Fruit fly (Drosophila melanogaster) whole organism, embryonic: ENCODE data around the gene Gnf1.

Experiments
- Atf-2 ChIP-seq: fragments of 200-800 bp; sonication (Bioruptor generic); optimal IDR thresholded peaks from 2 replicates; lab custom pipeline; 2016; ENCODE audit warnings: missing biosample characterization, missing genetic modification characterization
- Atf3 ChIP-seq: fragments of 200-800 bp; sonication (Bioruptor generic); optimal IDR thresholded peaks from 3 replicates; lab custom pipeline; 2016; ENCODE audit warnings: missing biosample characterization, missing genetic modification characterization
- Awh ChIP-seq: fragments of 200-800 bp; sonication (Bioruptor generic); IDR thresholded peaks from 2 replicates; pipeline ENCODE4, ENCODE4 v1.3.6; 2022; ENCODE audit warnings: missing biosample characterization, missing genetic modification characterization
- BEAF-32 ChIP-seq: fragments of 200-800 bp; sonication (Bioruptor generic); optimal IDR thresholded peaks from 3 replicates; lab custom pipeline; 2017; ENCODE audit warnings: missing biosample characterization, missing genetic modification characterization, mild to moderate bottlenecking, moderate library complexity, missing genetic modification reagents
- CG10209 ChIP-seq: fragments of 200-800 bp; sonication (Bioruptor generic); optimal IDR thresholded peaks from 3 replicates; lab custom pipeline; 2017; ENCODE audit warnings: missing biosample characterization, mild to moderate bottlenecking, missing genetic modification characterization, missing genetic modification reagents
- CG10654 ChIP-seq: fragments of 200-800 bp; sonication (Bioruptor generic); optimal IDR thresholded peaks from 2 replicates; lab custom pipeline; 2016; ENCODE audit warnings: missing biosample characterization, missing genetic modification characterization
- CG10979 ChIP-seq: fragments of 200-800 bp; sonication (Bioruptor generic); optimal IDR thresholded peaks from 2 replicates; lab custom pipeline; 2018; ENCODE audit warnings: missing biosample characterization, mild to moderate bottlenecking, missing genetic modification characterization, moderate library complexity
- CG12104 ChIP-seq: fragments of 200-800 bp; sonication (Bioruptor generic); optimal IDR thresholded peaks from 3 replicates; lab custom pipeline; 2016; ENCODE audit warnings: missing biosample characterization, missing genetic modification characterization
- CG12219 ChIP-seq: fragments of 200-800 bp; sonication (Bioruptor generic); optimal IDR thresholded peaks from 3 replicates; lab custom pipeline; 2018; ENCODE audit warnings: missing biosample characterization, mild to moderate bottlenecking, missing genetic modification characterization
- CG1233 ChIP-seq: fragments of 200-800 bp; sonication (Bioruptor generic); optimal IDR thresholded peaks from 4 replicates; lab custom pipeline; 2018; ENCODE audit warnings: missing biosample characterization, mild to moderate bottlenecking, missing genetic modification characterization
- CG13287 ChIP-seq: fragments of 200-800 bp; sonication (Bioruptor generic); IDR thresholded peaks from 2 replicates; pipeline ENCODE4 v1.3.6; 2022; ENCODE audit warnings: missing biosample characterization, missing genetic modification characterization; ENCODE audit not compliant: partially characterized antibody
- CG13775 ChIP-seq: fragments of 200-800 bp; sonication (Bioruptor generic); optimal IDR thresholded peaks from 3 replicates; lab custom pipeline; 2017; ENCODE audit warnings: missing biosample characterization, mild to moderate bottlenecking, missing genetic modification characterization
- CG13894 ChIP-seq: fragments of 200-800 bp; sonication (Bioruptor generic); optimal IDR thresholded peaks from 3 replicates; lab custom pipeline; 2018; ENCODE audit warnings: missing biosample characterization, mild to moderate bottlenecking, missing genetic modification characterization, moderate library complexity
- CG15073 ChIP-seq: fragments of 200-800 bp; sonication (Bioruptor generic); optimal IDR thresholded peaks from 2 replicates; lab custom pipeline; 2016; ENCODE audit warnings: missing biosample characterization, missing genetic modification characterization
- CG1529 ChIP-seq: fragments of 200-800 bp; sonication (Bioruptor generic); optimal IDR thresholded peaks from 3 replicates; lab custom pipeline; 2018; ENCODE audit warnings: missing biosample characterization, missing genetic modification characterization
- CG15601 ChIP-seq: fragments of 200-800 bp; sonication (Bioruptor generic); optimal IDR thresholded peaks from 3 replicates; lab custom pipeline; 2019; ENCODE audit warnings: missing biosample characterization, mild to moderate bottlenecking, missing genetic modification characterization, moderate library complexity
- CG17361 ChIP-seq: fragments of 200-800 bp; sonication (Bioruptor generic); IDR thresholded peaks from 3 replicates; pipeline ENCODE4 v1.3.6; 2022; ENCODE audit warnings: missing biosample characterization, missing genetic modification characterization
- CG2712 ChIP-seq: fragments of 200-800 bp; optimal IDR thresholded peaks from 3 replicates; lab custom pipeline; 2019; ENCODE audit warnings: missing biosample characterization, mild to moderate bottlenecking, missing genetic modification characterization, moderate library complexity
- CG4360 ChIP-seq: fragments of 200-800 bp; sonication (Bioruptor generic); IDR thresholded peaks from 2 replicates; pipeline ENCODE4 v1.3.6; 2022; ENCODE audit warnings: missing biosample characterization, missing genetic modification characterization
- CG5953 ChIP-seq: fragments of 200-800 bp; sonication (Bioruptor generic); IDR thresholded peaks from 2 replicates; pipeline ENCODE4 v1.3.6; 2022; ENCODE audit warnings: missing biosample characterization, missing genetic modification characterization
- CG6175 ChIP-seq: fragments of 200-800 bp; sonication (Bioruptor generic); IDR thresholded peaks from 3 replicates; pipeline ENCODE4 v1.3.6; 2022; ENCODE audit warnings: missing biosample characterization, missing genetic modification characterization
- CG9932 ChIP-seq: fragments of 200-800 bp; sonication (Bioruptor generic); IDR thresholded peaks from 2 replicates; pipeline ENCODE4 v1.3.6; 2022; ENCODE audit warnings: missing biosample characterization, missing genetic modification characterization
- Camta ChIP-seq: fragments of 200-800 bp; sonication (Bioruptor generic); optimal IDR thresholded peaks from 2 replicates; lab custom pipeline; 2016; ENCODE audit warnings: missing biosample characterization, missing genetic modification characterization
- Chrac-16 ChIP-seq: fragments of 200-800 bp; sonication (Bioruptor generic); optimal IDR thresholded peaks from 3 replicates; lab custom pipeline; 2016; ENCODE audit warnings: missing biosample characterization, missing genetic modification characterization
- CoRest ChIP-seq: fragments of 200-800 bp; sonication (Bioruptor generic); optimal IDR thresholded peaks from 3 replicates; lab custom pipeline; 2018; ENCODE audit warnings: missing biosample characterization, mild to moderate bottlenecking, missing genetic modification characterization, moderate library complexity
- CrebB ChIP-seq: fragments of 200-800 bp; sonication (Bioruptor generic); optimal IDR thresholded peaks from 3 replicates; lab custom pipeline; 2018; ENCODE audit warnings: missing biosample characterization, mild to moderate bottlenecking, missing genetic modification characterization
- D19B ChIP-seq: fragments of 200-800 bp; sonication (Bioruptor generic); optimal IDR thresholded peaks from 2 replicates; lab custom pipeline; 2017; ENCODE audit warnings: missing biosample characterization, mild to moderate bottlenecking, missing genetic modification characterization
- Dip2 ChIP-seq: fragments of 200-800 bp; sonication (Bioruptor generic); IDR thresholded peaks from 2 replicates; pipeline ENCODE4 v1.3.6; 2022; ENCODE audit warnings: missing biosample characterization, missing genetic modification characterization
- E2f1 ChIP-seq: fragments of 200-800 bp; sonication (Bioruptor generic); IDR thresholded peaks from 2 replicates; pipeline ENCODE4 v1.3.6; 2022; ENCODE audit warnings: missing biosample characterization, missing genetic modification characterization
- ERR ChIP-seq: fragments of 200-800 bp; sonication (Bioruptor generic); optimal IDR thresholded peaks from 2 replicates; lab custom pipeline; 2016; ENCODE audit warnings: missing biosample characterization, missing genetic modification characterization
- Eip74EF ChIP-seq, 2 experiments: fragments of 200-800 bp in 1 of 2; fragments of >200 bp in 1 of 2; sonication (Bioruptor generic) in 1 of 2; optimal IDR thresholded peaks; 2 replicates each; lab custom pipeline; 2017 to 2019; ENCODE audit warnings: missing biosample characterization in 2 of 2, missing genetic modification characterization in 2 of 2, mild to moderate bottlenecking in 1 of 2, moderate library complexity in 1 of 2
- Nf-YC ChIP-seq: fragments of 200-800 bp; optimal IDR thresholded peaks from 3 replicates; lab custom pipeline; 2019; ENCODE audit warnings: missing biosample characterization, mild to moderate bottlenecking, missing genetic modification characterization, moderate library complexity
- Optix ChIP-seq: fragments of 200-800 bp; sonication (Bioruptor generic); IDR thresholded peaks from 3 replicates; pipeline ENCODE4 v1.3.6; 2022; ENCODE audit warnings: missing biosample characterization, missing genetic modification characterization
- Sry-β ChIP-seq: fragments of 200-800 bp; sonication (Bioruptor generic); optimal IDR thresholded peaks from 2 replicates; lab custom pipeline; 2018; ENCODE audit warnings: missing biosample characterization, mild to moderate bottlenecking, missing genetic modification characterization, moderate library complexity
- Tbp ChIP-seq: fragments of >200 bp; optimal IDR thresholded peaks from 2 replicates; lab custom pipeline; 2018; ENCODE audit warnings: missing biosample characterization, missing genetic modification characterization
- cato ChIP-seq: fragments of 200-800 bp; sonication (Bioruptor generic); optimal IDR thresholded peaks from 2 replicates; lab custom pipeline; 2016; ENCODE audit warnings: missing biosample characterization, missing genetic modification characterization, borderline replicate concordance
- ci ChIP-seq: fragments of 200-800 bp; sonication (Bioruptor generic); IDR thresholded peaks from 3 replicates; pipeline ENCODE4 v1.3.6; 2022; ENCODE audit warnings: missing biosample characterization, missing genetic modification characterization
- croc ChIP-seq: fragments of 200-800 bp; sonication (Bioruptor generic); conservative IDR thresholded peaks from 3 replicates; pipeline ENCODE4 v1.3.6; 2022; ENCODE audit warnings: missing biosample characterization, missing genetic modification characterization
- cwo ChIP-seq: fragments of 200-800 bp; sonication (Bioruptor generic); optimal IDR thresholded peaks from 3 replicates; lab custom pipeline; 2017; ENCODE audit warnings: missing biosample characterization, missing genetic modification characterization, mild to moderate bottlenecking, moderate library complexity, missing genetic modification reagents
- fu2 ChIP-seq: fragments of 200-800 bp; sonication (Bioruptor generic); optimal IDR thresholded peaks from 2 replicates; lab custom pipeline; 2016; ENCODE audit warnings: missing biosample characterization, missing genetic modification characterization
- gem ChIP-seq: fragments of 200-800 bp; sonication (Bioruptor generic); optimal IDR thresholded peaks from 2 replicates; lab custom pipeline; 2019; ENCODE audit warnings: missing biosample characterization, mild to moderate bottlenecking, missing genetic modification characterization, moderate library complexity
- insv ChIP-seq, 2 experiments: fragments of 200-800 bp; sonication (Bioruptor generic); optimal IDR thresholded peaks; 3 replicates each; lab custom pipeline; 2016 to 2018; ENCODE audit warnings: missing biosample characterization in 2 of 2, missing genetic modification characterization in 2 of 2
- ken ChIP-seq: fragments of 200-800 bp; sonication (Bioruptor generic); IDR thresholded peaks from 3 replicates; pipeline ENCODE4 v1.3.6; 2022; ENCODE audit warnings: missing biosample characterization, missing genetic modification characterization
- lbe ChIP-seq: fragments of 200-800 bp; sonication (Bioruptor generic); optimal IDR thresholded peaks from 2 replicates; lab custom pipeline; 2016; ENCODE audit warnings: missing biosample characterization, mild to moderate bottlenecking, missing genetic modification characterization
- org-1 ChIP-seq: fragments of 200-800 bp; sonication (Bioruptor generic); optimal IDR thresholded peaks from 2 replicates; lab custom pipeline; 2017; ENCODE audit warnings: missing biosample characterization, missing genetic modification characterization
- otp ChIP-seq: fragments of 200-800 bp; sonication (Bioruptor generic); IDR thresholded peaks from 3 replicates; pipeline ENCODE4, ENCODE4 v1.3.6; 2022; ENCODE audit warnings: missing biosample characterization, missing genetic modification characterization
- phol ChIP-seq: fragments of 200-800 bp; sonication (Bioruptor generic); optimal IDR thresholded peaks from 3 replicates; lab custom pipeline; 2018; ENCODE audit warnings: missing biosample characterization, mild to moderate bottlenecking, missing genetic modification characterization, moderate library complexity
- seq ChIP-seq: fragments of 200-800 bp; sonication (Bioruptor generic); IDR thresholded peaks from 2 replicates; pipeline ENCODE4 v1.3.6; 2022; ENCODE audit warnings: missing biosample characterization, missing genetic modification characterization
- sug ChIP-seq: fragments of 200-800 bp; optimal IDR thresholded peaks from 2 replicates; lab custom pipeline; 2019; ENCODE audit warnings: missing biosample characterization, mild to moderate bottlenecking, missing genetic modification characterization, moderate library complexity
- twi ChIP-seq: fragments of 200-800 bp; optimal IDR thresholded peaks from 2 replicates; lab custom pipeline; 2019; ENCODE audit warnings: missing biosample characterization, mild to moderate bottlenecking, missing genetic modification characterization, moderate library complexity
- wek ChIP-seq: fragments of 200-800 bp; sonication (Bioruptor generic); optimal IDR thresholded peaks from 3 replicates; lab custom pipeline; 2018; ENCODE audit warnings: missing biosample characterization, mild to moderate bottlenecking, missing genetic modification characterization, moderate library complexity
- zfh2 ChIP-seq: fragments of 200-800 bp; sonication (Bioruptor generic); optimal IDR thresholded peaks from 2 replicates; lab custom pipeline; 2016; ENCODE audit warnings: missing biosample characterization, missing genetic modification characterization

Gnf1 gene

DNA sequence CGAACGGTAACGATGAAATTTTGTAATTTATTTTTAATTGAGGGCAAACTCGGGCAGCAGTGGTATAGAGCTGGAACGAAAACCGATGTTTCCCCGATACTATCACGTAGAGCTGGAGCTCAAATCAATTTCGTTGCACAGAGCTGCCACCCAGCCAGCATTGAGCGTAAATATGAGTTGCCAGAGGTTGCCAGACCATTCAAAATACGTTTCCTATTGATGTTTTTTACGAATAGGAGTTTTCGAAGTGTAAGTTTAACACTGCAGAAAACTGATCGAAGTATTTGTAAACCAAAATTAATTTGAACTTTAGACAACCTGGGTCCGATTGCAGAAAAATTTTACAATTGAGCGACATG, 46.1 kb downstream of the Gnf1 start, which contains the start of gene Ubc6 (continued):
- TF ChIP-seq phol (tag; lab: Kevin White, UChicago) (peak; percentile 73), CG10654 (GFP tag; lab: Kevin White, UChicago) (peak; percentile 59), Sry-β (GFP tag; lab: Kevin White, UChicago) (peak; percentile 13), ERR (GFP tag; lab: Kevin White, UChicago) (peak; percentile 81), CG6175 (GFP tag; lab: Robert Waterston, UW) (no peak), cato (GFP tag; lab: Kevin White, UChicago) (no peak), CG15601 (tag; lab: Kevin White, UChicago) (peak; percentile 63), otp (GFP tag; lab: Robert Waterston, UW) (no peak), CG12219 (GFP tag; lab: Kevin White, UChicago) (no peak), CG10209 (GFP tag; lab: Kevin White, UChicago) (no peak), CG1529 (GFP tag; lab: Kevin White, UChicago) (no peak), wek (no peak), Optix (no peak), Atf-2 (peak; percentile 64), gem (tag; lab: Kevin White, UChicago) (peak; percentile 64), CoRest (tag; lab: Kevin White, UChicago) (peak; percentile 69), org-1 (GFP tag; lab: Kevin White, UChicago) (no peak), CG9932 (GFP tag; lab: Robert Waterston, UW) (no peak), insv (GFP tag; optimal IDR thresholded peaks at IDR 0.05; lab: Kevin White, UChicago) (peak in 1 of 2 experiments; percentile 58), zfh2 (GFP tag; lab: Kevin White, UChicago) (peak; percentile 86), CG5953 (GFP tag; lab: Robert Waterston, UW) (no peak), Eip74EF (GFP tag; optimal IDR thresholded peaks at IDR 0.05; lab: Kevin White, UChicago) (no peak), Camta (GFP tag; lab: Kevin White, UChicago) (peak; percentile 63), sug (tag; lab: Kevin White, UChicago) (peak; percentile 35), croc (GFP tag; lab: Robert Waterston, UW) (no peak), twi (peak; percentile 30), CG12104 (GFP tag; lab: Kevin White, UChicago) (no peak), Atf3 (GFP tag; lab: Kevin White, UChicago) (peak; percentile 71), CG13894 (peak; percentile 82), CG10979 (peak; percentile 34), ci (no peak), E2f1 (GFP tag; lab: Robert Waterston, UW) (no peak), BEAF-32 (GFP tag; lab: Kevin White, UChicago) (peak; percentile 100), Chrac-16 (GFP tag; lab: Kevin White, UChicago) (peak; percentile 43), Awh (no peak), CG15073 (no peak), Nf-YC (tag; lab: Kevin White, UChicago) (peak; percentile 42), lbe (GFP tag; lab: Kevin White, UChicago) (peak; percentile 2), Tbp (peak; percentile 9), seq (GFP tag; lab: Robert Waterston, UW) (no peak), ken (no peak), CG17361 (GFP tag; lab: Robert Waterston, UW) (no peak), fu2 (GFP tag; lab: Kevin White, UChicago) (peak; percentile 69), CG13775 (GFP tag; lab: Kevin White, UChicago) (peak; percentile 58), D19B (GFP tag; lab: Kevin White, UChicago) (no peak), cwo (no peak), CG13287 (GFP tag; lab: Robert Waterston, UW) (no peak), CrebB (peak; percentile 71), CG4360 (GFP tag; lab: Robert Waterston, UW) (no peak), CG1233 (GFP tag; lab: Kevin White, UChicago) (no peak), Dip2 (no peak), CG2712 (tag; lab: Kevin White, UChicago) (peak; percentile 69)
